Fruit fly (Drosophila melanogaster): Measurements from ENCODE around the gene btn.
A peak's percentile ranks its signal among the peaks of the same experiment; 100 is the strongest.

btn gene

DNA sequence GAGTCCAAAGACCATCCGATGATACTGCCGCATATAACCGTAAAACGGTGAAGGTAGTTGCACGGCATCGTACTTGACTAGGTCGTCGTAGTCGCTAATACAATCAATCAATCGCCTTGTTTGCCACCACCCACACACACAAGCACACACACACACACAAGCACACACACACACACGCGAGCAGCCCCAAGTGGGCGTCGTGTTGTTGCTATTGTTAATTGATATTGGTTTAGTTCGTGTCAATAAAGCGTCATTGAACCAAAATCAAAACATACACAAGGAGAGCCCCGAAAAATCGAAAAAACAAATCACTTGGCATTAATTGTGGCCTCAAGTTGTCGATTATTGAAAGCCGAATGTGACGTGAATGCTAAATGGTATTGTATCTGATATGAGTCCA, 10.0 kb upstream of the btn start (continued):
- TF ChIP-seq ham (GFP tag; IDR thresholded peaks at IDR 0.05), result no peak
- peak; percentile 76 for TF ChIP-seq CG7987 (GFP tag; optimal IDR thresholded peaks at IDR 0.05)
- peak; percentile 42; the same call in 1 of the 2 replicates for TF ChIP-seq ranshi (GFP tag; IDR thresholded peaks at IDR 0.05)
- TF ChIP-seq tin (GFP tag; optimal IDR thresholded peaks at IDR 0.05), result no peak
- no peak for TF ChIP-seq sisA (GFP tag; IDR thresholded peaks at IDR 0.05)
- peak; percentile 65 for TF ChIP-seq CG12071 (GFP tag; optimal IDR thresholded peaks at IDR 0.05)
- TF ChIP-seq Meics (GFP tag; optimal IDR thresholded peaks at IDR 0.05), result peak; percentile 50
- TF ChIP-seq sug (tag; optimal IDR thresholded peaks at IDR 0.05), result peak; percentile 58
- TF ChIP-seq CG7357 (GFP tag; IDR thresholded peaks at IDR 0.05), result no peak
- TF ChIP-seq CG14014 (GFP tag; IDR thresholded peaks at IDR 0.05), result peak; percentile 84
- TF ChIP-seq Nf-YC (tag; optimal IDR thresholded peaks at IDR 0.05), result no peak
- 0 out of 2 replicates have a peak, but pooled peaks have one; percentile 40 for TF ChIP-seq danr (GFP tag; IDR thresholded peaks at IDR 0.05)
- TF ChIP-seq Bteb2 (GFP tag; optimal IDR thresholded peaks at IDR 0.05), result no peak
- no peak for TF ChIP-seq CG12299 (tag; optimal IDR thresholded peaks at IDR 0.05)
- TF ChIP-seq Ada2b (GFP tag; IDR thresholded peaks at IDR 0.05), result no peak
- TF ChIP-seq insv (GFP tag; optimal IDR thresholded peaks at IDR 0.05), result no peak
- TF ChIP-seq CG1602 (GFP tag; optimal IDR thresholded peaks at IDR 0.05), result no peak
- TF ChIP-seq pzg (GFP tag; optimal IDR thresholded peaks at IDR 0.05), result no peak
- peak; percentile 30 for TF ChIP-seq CG14965 (GFP tag; optimal IDR thresholded peaks at IDR 0.05; ENCODE audit: borderline replicate concordance)
- TF ChIP-seq bsh (GFP tag; optimal IDR thresholded peaks at IDR 0.05), result peak in 1 of 2 experiments; percentile 55
- TF ChIP-seq CG11093 (GFP tag; IDR thresholded peaks at IDR 0.05), result peak; percentile 7; the same call in 1 of the 3 replicates
- no peak for TF ChIP-seq Adf1 (GFP tag; IDR thresholded peaks at IDR 0.05)
- no peak for TF ChIP-seq gt (GFP tag; IDR thresholded peaks at IDR 0.05)
- no peak for TF ChIP-seq slou (GFP tag; optimal IDR thresholded peaks at IDR 0.05)
- peak; percentile 59 for TF ChIP-seq BtbVII (GFP tag; optimal IDR thresholded peaks at IDR 0.05)
- no peak for TF ChIP-seq CG9609 (GFP tag; optimal IDR thresholded peaks at IDR 0.05)
- TF ChIP-seq CG34224 (GFP tag; IDR thresholded peaks at IDR 0.05; ENCODE audit: partially characterized antibody), result no peak
- peak; percentile 56 for TF ChIP-seq ara (GFP tag; IDR thresholded peaks at IDR 0.05)
- no peak for TF ChIP-seq CG10462 (GFP tag; optimal IDR thresholded peaks at IDR 0.05)
- no peak for TF ChIP-seq toy (GFP tag; IDR thresholded peaks at IDR 0.05)
- TF ChIP-seq CG4820 (GFP tag; optimal IDR thresholded peaks at IDR 0.05), result peak; percentile 14
- no peak for TF ChIP-seq CG6175 (GFP tag; IDR thresholded peaks at IDR 0.05)
- no peak for TF ChIP-seq Sry-β (GFP tag; optimal IDR thresholded peaks at IDR 0.05)
- no peak for TF ChIP-seq CG10267 (tag; optimal IDR thresholded peaks at IDR 0.05)
- TF ChIP-seq CG8290 (GFP tag; optimal IDR thresholded peaks at IDR 0.05), result peak; percentile 46
- peak in 1 of 2 experiments; percentile 71 for TF ChIP-seq CG8290 (tag; optimal IDR thresholded peaks at IDR 0.05)
- TF ChIP-seq CG3838 (GFP tag; optimal IDR thresholded peaks at IDR 0.05), result peak; percentile 10
- no peak for TF ChIP-seq pita (GFP tag; optimal IDR thresholded peaks at IDR 0.05)
- TF ChIP-seq NC2α (GFP tag; optimal IDR thresholded peaks at IDR 0.05), result peak; percentile 32
- TF ChIP-seq CG10654 (GFP tag; optimal IDR thresholded peaks at IDR 0.05), result peak; percentile 28
- TF ChIP-seq CG2120 (GFP tag; optimal IDR thresholded peaks at IDR 0.05), result no peak
- TF ChIP-seq sima (GFP tag; optimal IDR thresholded peaks at IDR 0.05), result no peak
- TF ChIP-seq B-H1 (GFP tag; IDR thresholded peaks at IDR 0.05), result peak; percentile 38; the same call in 1 of the 3 replicates
- TF ChIP-seq pnt (GFP tag; optimal IDR thresholded peaks at IDR 0.05), result peak; percentile 30
- TF ChIP-seq ind (GFP tag; optimal IDR thresholded peaks at IDR 0.05), result no peak
- TF ChIP-seq dm (GFP tag; optimal IDR thresholded peaks at IDR 0.05), result peak; percentile 2
- peak; percentile 79 for TF ChIP-seq Xrp1 (GFP tag; IDR thresholded peaks at IDR 0.05)
- no peak for TF ChIP-seq tna (GFP tag; IDR thresholded peaks at IDR 0.05; ENCODE audit: partially characterized antibody)
- TF ChIP-seq B-H2 (GFP tag; optimal IDR thresholded peaks at IDR 0.05), result no peak
- TF ChIP-seq seq (GFP tag; IDR thresholded peaks at IDR 0.05), result peak; percentile 85
- peak; percentile 78 for TF ChIP-seq Atf6 (GFP tag; IDR thresholded peaks at IDR 0.05)
- 0 out of 2 replicates have a peak, but pooled peaks have one; percentile 35 for TF ChIP-seq sna (GFP tag; IDR thresholded peaks at IDR 0.05; ENCODE audit: partially characterized antibody)

Data from whole organism, embryonic.